Fruit fly (Drosophila melanogaster) whole organism, embryonic: Measurements from ENCODE around the gene CG10140.

Source experiments
- Bteb2 ChIP-seq: fragments of 200-800 bp; sonication (Bioruptor generic); optimal IDR thresholded peaks from 2 replicates; lab custom pipeline; 2016; ENCODE audit warnings: missing biosample characterization, missing genetic modification characterization
- Sox102F ChIP-seq: fragments of 200-800 bp; sonication (Bioruptor generic); optimal IDR thresholded peaks from 2 replicates; lab custom pipeline; 2018; ENCODE audit warnings: missing biosample characterization, mild to moderate bottlenecking, missing genetic modification characterization, moderate library complexity

- TF ChIP-seq Sox102F (GFP tag; lab: Kevin White, UChicago): no peak
- no peak for TF ChIP-seq Bteb2
Measured at dm6 chr3L:13479204-13479600, 38.9 kb upstream of the CG10140 start.
